Worm (Caenorhabditis elegans): ENCODE results near the gene pals-37.

DNA sequence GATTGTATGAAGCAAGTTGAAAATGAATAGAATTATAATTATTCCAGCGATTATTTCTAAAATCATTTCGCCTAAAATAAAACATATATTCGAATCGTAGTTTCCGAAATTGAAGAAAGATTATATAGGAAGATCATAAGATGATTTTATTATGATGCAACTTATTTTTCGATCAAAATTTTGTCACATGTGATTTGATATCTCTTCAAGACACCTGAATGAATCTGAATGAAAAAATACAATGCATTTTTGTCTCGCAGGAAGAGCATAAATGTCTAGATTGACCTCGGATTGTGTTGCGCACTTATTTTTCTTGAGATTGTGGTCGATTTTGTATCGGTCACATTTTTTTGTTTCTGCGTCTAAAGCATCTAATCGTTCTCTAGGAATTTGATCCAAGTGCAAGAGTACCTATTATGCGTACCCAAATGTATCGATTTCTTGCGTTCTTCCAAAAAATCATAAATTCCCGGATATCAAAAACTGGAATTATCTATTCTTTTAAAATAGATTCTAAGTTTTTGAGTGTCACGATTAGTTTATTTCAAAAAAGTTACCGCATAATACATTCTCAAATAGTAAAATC, 30.8 kb downstream of the pals-37 start, which contains the start of gene hrg-2:
- TF ChIP-seq ama-1 (optimal IDR thresholded peaks at IDR 0.05), result no peak
- TF ChIP-seq nhr-25 (tag; optimal IDR thresholded peaks at IDR 0.05), result peak; percentile 85
- no peak for TF ChIP-seq unc-62 (GFP tag; optimal IDR thresholded peaks at IDR 0.05)
- TF ChIP-seq skn-1 (tag; optimal IDR thresholded peaks at IDR 0.05), result no peak
- no peak for TF ChIP-seq unc-39 (tag; optimal IDR thresholded peaks at IDR 0.05)
- TF ChIP-seq peb-1 (tag; optimal IDR thresholded peaks at IDR 0.05), result no peak
- TF ChIP-seq aly-2 (tag; optimal IDR thresholded peaks at IDR 0.05), result no peak
- no peak for TF ChIP-seq ztf-11 (tag; optimal IDR thresholded peaks at IDR 0.05)
- TF ChIP-seq egl-27 (tag; optimal IDR thresholded peaks at IDR 0.05), result no peak
- no peak for TF ChIP-seq R02D3.7 (tag; optimal IDR thresholded peaks at IDR 0.05)
- TF ChIP-seq nhr-237 (tag; optimal IDR thresholded peaks at IDR 0.05), result no peak

Measured in whole organism, L2 larva.